Worm (Caenorhabditis elegans) whole organism, L3 larva: ENCODE measurements around the gene T16G12.8.

Source experiments
- ceh-82 ChIP-seq: fragments of 150-350 bp; optimal IDR thresholded peaks from 2 replicates; lab custom pipeline; 2014; ENCODE audit warnings: missing biosample characterization, missing genetic modification characterization
- daf-12 ChIP-seq: fragments of 150-350 bp; optimal IDR thresholded peaks from 2 replicates; lab custom pipeline; 2014; ENCODE audit warnings: missing biosample characterization, missing genetic modification reagents, missing genetic modification characterization
- egl-27 ChIP-seq: sonication (generic microtip); optimal IDR thresholded peaks from 4 replicates; lab custom pipeline; 2017; ENCODE audit warnings: missing biosample characterization, missing genetic modification reagents, missing genetic modification characterization
- egl-5 ChIP-seq: fragments of 150-350 bp; optimal IDR thresholded peaks from 2 replicates; lab custom pipeline; 2017; ENCODE audit warnings: missing biosample characterization, missing genetic modification reagents, missing genetic modification characterization, inconsistent platforms
- lin-15B ChIP-seq: fragments of 150-350 bp; optimal IDR thresholded peaks from 2 replicates; lab custom pipeline; 2014; ENCODE audit warnings: missing biosample characterization, missing genetic modification characterization
- mml-1 ChIP-seq: fragments of 150-350 bp; sonication (generic microtip); optimal IDR thresholded peaks from 3 replicates; lab custom pipeline; 2014; ENCODE audit warnings: missing biosample characterization, missing genetic modification characterization
- nhr-237 ChIP-seq: fragments of 150-350 bp; optimal IDR thresholded peaks from 2 replicates; lab custom pipeline; 2014; ENCODE audit warnings: missing biosample characterization, missing genetic modification characterization
- nhr-25 ChIP-seq: sonication (generic microtip); optimal IDR thresholded peaks from 2 replicates; lab custom pipeline; 2017; ENCODE audit warnings: missing biosample characterization, missing genetic modification characterization
- tbx-2 ChIP-seq: sonication (generic microtip); optimal IDR thresholded peaks from 2 replicates; lab custom pipeline; 2016; ENCODE audit warnings: mild to moderate bottlenecking, missing genetic modification characterization, missing compliant biosample characterization
- ztf-11 ChIP-seq: fragments of 150-350 bp; optimal IDR thresholded peaks from 2 replicates; lab custom pipeline; 2014; ENCODE audit warnings: missing biosample characterization, missing genetic modification characterization

The T16G12.8 gene

ce11 chrIII:10108995-10109394, 49.9 kb downstream of the T16G12.8 start, which contains the start of gene T16H12.9:
TSS of gene T16H12.9 (plus strand) at chrIII:10109295.
- TF ChIP-seq nhr-237 (tag; lab: Kevin White, UChicago) (no peak), ceh-82 (no peak), nhr-25 (tag; lab: Kevin White, UChicago) (no peak), ztf-11 (tag; lab: Kevin White, UChicago) (no peak), egl-27 (tag; lab: Kevin White, UChicago) (no peak), egl-5 (tag; lab: Kevin White, UChicago) (no peak), tbx-2 (no peak), daf-12 (tag; lab: Kevin White, UChicago) (no peak), mml-1 (tag; lab: Kevin White, UChicago) (no peak), lin-15B (tag; lab: Kevin White, UChicago) (no peak)
